Worm (Caenorhabditis elegans) whole organism, L3 larva: ENCODE measurements around the gene F35D11.4.

ENCODE experiments used
- aly-2 ChIP-seq: fragments of 150-350 bp; optimal IDR thresholded peaks from 2 replicates; lab custom pipeline; 2014; ENCODE audit warnings: missing biosample characterization, missing genetic modification characterization
- ceh-16 ChIP-seq: sonication (generic microtip); optimal IDR thresholded peaks from 2 replicates; lab custom pipeline; 2017; ENCODE audit warnings: missing biosample characterization, missing genetic modification characterization
- ceh-28 ChIP-seq: fragments of 150-350 bp; optimal IDR thresholded peaks from 2 replicates; lab custom pipeline; 2014; ENCODE audit warnings: missing biosample characterization, missing genetic modification reagents, missing genetic modification characterization
- egl-27 ChIP-seq: sonication (generic microtip); optimal IDR thresholded peaks from 4 replicates; lab custom pipeline; 2017; ENCODE audit warnings: missing biosample characterization, missing genetic modification reagents, missing genetic modification characterization
- elt-1 ChIP-seq: fragments of 150-350 bp; optimal IDR thresholded peaks from 2 replicates; lab custom pipeline; 2014; ENCODE audit warnings: missing biosample characterization, missing genetic modification characterization
- elt-2 ChIP-seq: sonication (generic microtip); optimal IDR thresholded peaks from 2 replicates; lab custom pipeline; 2016; ENCODE audit warnings: missing genetic modification reagents, mild to moderate bottlenecking, missing genetic modification characterization, missing compliant biosample characterization
- eor-1 ChIP-seq, 2 experiments: fragments of 150-350 bp; optimal IDR thresholded peaks; 2 replicates each; lab custom pipeline; 2014 to 2018; ENCODE audit warnings: missing biosample characterization in 2 of 2, missing genetic modification characterization in 2 of 2
- fkh-10 ChIP-seq: sonication (generic microtip); optimal IDR thresholded peaks from 2 replicates; lab custom pipeline; 2017; ENCODE audit warnings: missing biosample characterization, missing genetic modification reagents, missing genetic modification characterization
- fkh-2 ChIP-seq: fragments of 150-350 bp; optimal IDR thresholded peaks from 2 replicates; lab custom pipeline; 2014; ENCODE audit warnings: missing biosample characterization, missing genetic modification reagents, missing genetic modification characterization
- fos-1 ChIP-seq: fragments of 150-350 bp; optimal IDR thresholded peaks from 2 replicates; lab custom pipeline; 2014; ENCODE audit warnings: missing biosample characterization, missing genetic modification characterization
- jun-1 ChIP-seq: fragments of 150-350 bp; optimal IDR thresholded peaks from 2 replicates; lab custom pipeline; 2014; ENCODE audit warnings: missing biosample characterization, missing genetic modification reagents, missing genetic modification characterization
- lin-15B ChIP-seq: fragments of 150-350 bp; optimal IDR thresholded peaks from 2 replicates; lab custom pipeline; 2014; ENCODE audit warnings: missing biosample characterization, missing genetic modification characterization
- lin-39 ChIP-seq: fragments of 150-350 bp; optimal IDR thresholded peaks from 2 replicates; lab custom pipeline; 2018; ENCODE audit warnings: missing biosample characterization, missing genetic modification reagents, missing genetic modification characterization
- mdl-1 ChIP-seq: fragments of 150-350 bp; optimal IDR thresholded peaks from 2 replicates; lab custom pipeline; 2014; ENCODE audit warnings: missing biosample characterization, missing genetic modification characterization
- nhr-11 ChIP-seq: fragments of 150-350 bp; optimal IDR thresholded peaks from 2 replicates; lab custom pipeline; 2014; ENCODE audit warnings: missing biosample characterization, missing genetic modification characterization
- nhr-12 ChIP-seq: fragments of 150-350 bp; optimal IDR thresholded peaks from 2 replicates; lab custom pipeline; 2014; ENCODE audit warnings: missing biosample characterization, missing genetic modification characterization
- nhr-23 ChIP-seq: fragments of 150-350 bp; optimal IDR thresholded peaks from 2 replicates; lab custom pipeline; 2014; ENCODE audit warnings: missing biosample characterization, missing genetic modification reagents, missing genetic modification characterization
- nhr-237 ChIP-seq: fragments of 150-350 bp; optimal IDR thresholded peaks from 2 replicates; lab custom pipeline; 2014; ENCODE audit warnings: missing biosample characterization, missing genetic modification characterization
- nhr-25 ChIP-seq: sonication (generic microtip); optimal IDR thresholded peaks from 2 replicates; lab custom pipeline; 2017; ENCODE audit warnings: missing biosample characterization, missing genetic modification characterization
- nhr-28 ChIP-seq: fragments of 150-350 bp; optimal IDR thresholded peaks from 2 replicates; lab custom pipeline; 2014; ENCODE audit warnings: missing biosample characterization, missing genetic modification characterization
- nhr-43 ChIP-seq: sonication (generic microtip); optimal IDR thresholded peaks from 2 replicates; lab custom pipeline; 2016; ENCODE audit warnings: mild to moderate bottlenecking, missing genetic modification characterization, missing compliant biosample characterization; ENCODE audit not compliant: poor library complexity, severe bottlenecking
- nhr-67 ChIP-seq: fragments of 150-350 bp; optimal IDR thresholded peaks from 2 replicates; lab custom pipeline; 2014; ENCODE audit warnings: missing biosample characterization, missing genetic modification characterization
- nhr-77 ChIP-seq: fragments of 150-350 bp; optimal IDR thresholded peaks from 2 replicates; lab custom pipeline; 2014; ENCODE audit warnings: missing biosample characterization, missing genetic modification characterization
- pha-4 ChIP-seq: fragments of 150-350 bp; optimal IDR thresholded peaks from 2 replicates; lab custom pipeline; 2014; ENCODE audit warnings: missing biosample characterization, missing genetic modification reagents, missing genetic modification characterization
- pqm-1 ChIP-seq: fragments of 150-350 bp; optimal IDR thresholded peaks from 2 replicates; lab custom pipeline; 2017; ENCODE audit warnings: missing biosample characterization, missing genetic modification characterization, inconsistent platforms
- sea-2 ChIP-seq: fragments of 150-350 bp; sonication (generic microtip); optimal IDR thresholded peaks from 4 replicates; lab custom pipeline; 2014; ENCODE audit warnings: missing biosample characterization, missing genetic modification reagents, missing genetic modification characterization
- skn-1 ChIP-seq: fragments of 150-350 bp; optimal IDR thresholded peaks from 2 replicates; lab custom pipeline; 2014; ENCODE audit warnings: missing biosample characterization, missing genetic modification characterization
- unc-39 ChIP-seq: sonication (generic microtip); optimal IDR thresholded peaks from 4 replicates; lab custom pipeline; 2017; ENCODE audit warnings: missing biosample characterization, missing genetic modification characterization
- unc-62 ChIP-seq: fragments of 150-350 bp; sonication (generic microtip); optimal IDR thresholded peaks from 4 replicates; lab custom pipeline; 2014; ENCODE audit warnings: missing biosample characterization, missing genetic modification reagents, missing genetic modification characterization
- zag-1 ChIP-seq: fragments of 150-350 bp; optimal IDR thresholded peaks from 2 replicates; lab custom pipeline; 2014; ENCODE audit warnings: missing biosample characterization, missing genetic modification characterization
- ztf-4 ChIP-seq: fragments of 150-350 bp; optimal IDR thresholded peaks from 2 replicates; lab custom pipeline; 2014; ENCODE audit warnings: missing biosample characterization, missing genetic modification characterization

Gene F35D11.4

DNA sequence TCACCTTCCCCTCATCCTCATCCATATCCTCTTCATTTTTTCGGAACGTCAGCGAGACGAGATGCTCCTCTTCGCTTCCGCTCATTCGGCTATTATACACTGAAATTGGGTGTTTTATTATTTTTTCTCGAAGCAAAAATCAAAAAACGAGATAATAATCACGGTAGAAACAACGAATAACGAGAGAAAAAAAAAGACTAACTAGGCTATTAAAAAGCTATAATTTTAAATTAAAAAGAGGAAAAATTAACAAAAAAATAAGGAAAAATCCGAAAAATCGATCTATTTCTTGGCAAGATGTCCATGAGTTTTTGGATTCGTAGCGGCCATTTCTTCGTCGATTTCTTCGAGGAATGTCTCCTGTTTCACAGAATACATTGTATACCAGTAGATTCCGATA, 2.0 kb upstream of the F35D11.4 start, which contains the start of gene ipla-1:
ipla-1 (minus strand) TSS at position 101 of the 400 bp plus-strand sequence.
- TF ChIP-seq lin-39, result no peak
- no peak for TF ChIP-seq egl-27
- no peak for TF ChIP-seq elt-1
- TF ChIP-seq fkh-10 (GFP tag; lab: Kevin White, UChicago), result no peak
- no peak for TF ChIP-seq fos-1
- no peak for TF ChIP-seq skn-1 (tag; lab: Kevin White, UChicago)
- no peak for TF ChIP-seq ztf-4
- no peak for TF ChIP-seq unc-39 (tag; lab: Kevin White, UChicago)
- TF ChIP-seq nhr-237 (tag; lab: Kevin White, UChicago), result no peak
- TF ChIP-seq nhr-23 (tag; lab: Kevin White, UChicago), result no peak
- TF ChIP-seq sea-2 (GFP tag; lab: Kevin White, UChicago), result no peak
- no peak for TF ChIP-seq nhr-28
- TF ChIP-seq nhr-67 (tag; lab: Kevin White, UChicago), result no peak
- TF ChIP-seq eor-1 (tag; optimal IDR thresholded peaks at IDR 0.05; lab: Kevin White, UChicago), result no peak
- TF ChIP-seq ceh-16 (tag; lab: Kevin White, UChicago), result no peak
- no peak for TF ChIP-seq lin-15B (tag; lab: Kevin White, UChicago)
- TF ChIP-seq nhr-12 (tag; lab: Kevin White, UChicago), result no peak

ce11 chrII:4602533-4602932, 694 bp upstream of the F35D11.4 start, which contains the start of gene coa-3:
Gene coa-3 (minus strand): TSS chrII:4602633.
- TF ChIP-seq ceh-28 (tag; lab: Kevin White, UChicago) (no peak), nhr-77 (no peak), nhr-237 (tag; lab: Kevin White, UChicago) (no peak), unc-62 (no peak), zag-1 (tag; lab: Kevin White, UChicago) (no peak), nhr-11 (tag; lab: Kevin White, UChicago) (no peak), nhr-25 (tag; lab: Kevin White, UChicago) (no peak), nhr-23 (tag; lab: Kevin White, UChicago) (no peak), aly-2 (tag; lab: Kevin White, UChicago) (no peak), nhr-28 (no peak), fkh-10 (GFP tag; lab: Kevin White, UChicago) (no peak), skn-1 (tag; lab: Kevin White, UChicago) (no peak), mdl-1 (no peak)

DNA sequence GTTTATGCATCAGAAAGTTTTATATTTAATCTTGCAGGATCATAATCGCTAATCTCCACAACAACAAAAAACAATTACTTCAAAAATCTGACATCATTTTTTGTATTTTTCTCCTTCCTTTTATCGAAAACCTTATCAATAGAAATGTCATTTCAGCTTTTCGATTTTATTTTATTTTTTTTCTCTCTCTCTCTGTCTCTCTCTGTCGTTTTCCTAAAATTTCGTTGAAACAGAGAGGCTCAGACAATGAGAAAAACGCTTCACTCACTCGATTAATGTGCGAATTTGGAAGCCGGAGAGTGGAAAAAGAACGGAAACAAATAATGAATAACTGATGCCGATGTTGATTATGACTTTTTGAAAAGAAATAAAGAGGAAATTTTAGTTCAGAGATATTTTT, 922 bp downstream of the F35D11.4 start:
- peak; percentile 54 for TF ChIP-seq pha-4 (tag; lab: Kevin White, UChicago)
- no peak for TF ChIP-seq fkh-10 (GFP tag; lab: Kevin White, UChicago)
- TF ChIP-seq ceh-28 (tag; lab: Kevin White, UChicago), result peak; percentile 31
- peak; percentile 97 for TF ChIP-seq pqm-1 (tag; lab: Kevin White, UChicago)
- TF ChIP-seq jun-1 (tag; lab: Kevin White, UChicago), result peak; percentile 50
- TF ChIP-seq nhr-11 (tag; lab: Kevin White, UChicago), result no peak
- TF ChIP-seq elt-2 (tag; lab: Kevin White, UChicago), result peak; percentile 93

DNA sequence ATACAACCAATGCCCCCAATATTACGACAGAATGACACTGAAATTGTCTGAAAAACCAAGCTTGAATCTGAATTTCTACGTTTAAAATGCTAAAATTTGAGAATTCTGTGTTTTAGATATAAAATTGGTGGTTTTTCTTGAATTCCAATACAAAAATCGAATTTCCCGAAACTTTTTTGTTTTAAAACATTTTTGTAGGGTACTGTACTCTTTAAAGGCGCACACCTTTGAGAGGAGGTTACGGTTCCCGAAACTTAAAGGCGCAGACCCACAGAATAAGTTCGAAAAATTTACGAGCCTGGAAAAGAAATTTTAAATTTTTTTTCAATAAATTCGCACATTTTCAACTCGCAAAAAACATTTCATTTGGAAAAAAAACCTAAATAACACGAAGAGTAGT, 1.5 kb downstream of the F35D11.4 start:
- no peak for TF ChIP-seq fkh-2 (tag; lab: Kevin White, UChicago)
- TF ChIP-seq sea-2 (GFP tag; lab: Kevin White, UChicago), result no peak
- no peak for TF ChIP-seq mdl-1
- no peak for TF ChIP-seq nhr-67 (tag; lab: Kevin White, UChicago)
- no peak for TF ChIP-seq elt-2 (tag; lab: Kevin White, UChicago)
- no peak for TF ChIP-seq nhr-25 (tag; lab: Kevin White, UChicago)
- no peak for TF ChIP-seq elt-1
- TF ChIP-seq nhr-28, result no peak
- TF ChIP-seq skn-1 (tag; lab: Kevin White, UChicago), result no peak
- no peak for TF ChIP-seq pqm-1 (tag; lab: Kevin White, UChicago)
- no peak for TF ChIP-seq nhr-11 (tag; lab: Kevin White, UChicago)
- TF ChIP-seq nhr-77, result no peak
- TF ChIP-seq jun-1 (tag; lab: Kevin White, UChicago), result no peak

ce11 chrII:4606687-4607297, 3.6 kb downstream of the F35D11.4 start:
- TF ChIP-seq elt-2 (tag; lab: Kevin White, UChicago) (peak; percentile 37), pqm-1 (tag; lab: Kevin White, UChicago) (peak; percentile 40), fkh-10 (GFP tag; lab: Kevin White, UChicago) (peak; percentile 87), pha-4 (tag; lab: Kevin White, UChicago) (peak; percentile 79), nhr-43 (tag; lab: Kevin White, UChicago) (no peak)
